Fruit fly (Drosophila melanogaster) ovary, adult (tissue): ENCODE data around the gene CG11294.

Source experiments
- CG17801 ChIP-seq: fragments of 200-800 bp; optimal IDR thresholded peaks from 2 replicates; lab custom pipeline; 2019; ENCODE audit warnings: missing biosample characterization, mild to moderate bottlenecking, missing genetic modification characterization, moderate library complexity; ENCODE audit not compliant: partially characterized antibody

CG11294 gene

dm6 chrX:8694823-8695492 lies 1.5 kb upstream of the CG11294 start:
- TF ChIP-seq CG17801 (GFP tag; lab: Kevin White, UChicago), result no peak

- no peak for TF ChIP-seq CG17801 (GFP tag; lab: Kevin White, UChicago)
Observed at dm6 chrX:8694066-8694822, 824 bp upstream of the CG11294 start.

dm6 chrX:8690003-8690402 lies 3.4 kb downstream of the CG11294 start, which contains the start of the genes Ppt1 and Ogg1:
TSS of gene Ppt1 (minus strand) at chrX:8690227.
TSS of gene Ogg1 (plus strand) at chrX:8690327.
- TF ChIP-seq CG17801 (GFP tag; lab: Kevin White, UChicago), result peak; percentile 70

DNA sequence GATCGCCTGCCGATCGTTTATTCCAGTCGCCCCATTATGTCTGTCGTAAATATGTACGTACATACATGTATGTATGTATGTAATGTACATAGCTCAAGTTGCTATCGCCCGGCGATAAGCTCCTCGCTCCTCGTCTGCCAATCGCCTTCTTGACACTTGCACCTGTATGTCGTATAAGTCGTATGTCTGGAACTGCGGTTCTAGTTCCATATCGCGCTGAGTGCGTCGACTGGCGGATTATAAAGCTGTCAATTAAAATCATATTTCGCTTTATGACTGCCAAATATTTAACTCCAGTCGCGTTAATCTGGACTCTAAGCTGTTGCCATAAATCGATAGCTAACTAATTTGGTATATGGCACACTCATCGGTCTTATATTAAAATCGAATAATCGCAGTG lies 8.0 kb downstream of the CG11294 start:
- TF ChIP-seq CG17801 (GFP tag; lab: Kevin White, UChicago), result no peak

- TF ChIP-seq CG17801 (GFP tag; lab: Kevin White, UChicago), result no peak
Observed at dm6 chrX:8681822-8682632, 11.4 kb downstream of the CG11294 start.

dm6 chrX:8681189-8681821 lies 12.1 kb downstream of the CG11294 start, which contains the start of gene CAH3:
TSS of gene CAH3 (plus strand) at chrX:8681252.
- peak; percentile 97 for TF ChIP-seq CG17801 (GFP tag; lab: Kevin White, UChicago)

DNA sequence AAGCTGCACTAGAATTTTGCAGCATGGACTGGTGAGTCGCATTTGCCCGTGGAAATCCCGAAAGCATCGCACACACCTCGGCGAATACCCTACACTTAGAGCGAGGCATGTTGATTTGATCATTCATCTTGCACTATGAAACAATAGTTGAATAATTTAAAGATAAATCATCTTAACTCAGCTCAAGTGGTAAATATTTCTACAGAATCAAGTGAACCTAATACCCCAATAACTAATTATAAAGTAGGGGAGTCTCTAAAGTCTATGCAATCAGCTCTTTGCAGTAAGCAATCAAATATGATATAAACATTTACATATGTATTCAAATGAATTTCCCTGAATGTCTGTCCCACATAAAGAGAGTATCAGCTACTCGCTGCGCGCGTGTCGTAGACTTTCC lies 16.0 kb downstream of the CG11294 start:
- TF ChIP-seq CG17801 (GFP tag; lab: Kevin White, UChicago), result no peak

DNA sequence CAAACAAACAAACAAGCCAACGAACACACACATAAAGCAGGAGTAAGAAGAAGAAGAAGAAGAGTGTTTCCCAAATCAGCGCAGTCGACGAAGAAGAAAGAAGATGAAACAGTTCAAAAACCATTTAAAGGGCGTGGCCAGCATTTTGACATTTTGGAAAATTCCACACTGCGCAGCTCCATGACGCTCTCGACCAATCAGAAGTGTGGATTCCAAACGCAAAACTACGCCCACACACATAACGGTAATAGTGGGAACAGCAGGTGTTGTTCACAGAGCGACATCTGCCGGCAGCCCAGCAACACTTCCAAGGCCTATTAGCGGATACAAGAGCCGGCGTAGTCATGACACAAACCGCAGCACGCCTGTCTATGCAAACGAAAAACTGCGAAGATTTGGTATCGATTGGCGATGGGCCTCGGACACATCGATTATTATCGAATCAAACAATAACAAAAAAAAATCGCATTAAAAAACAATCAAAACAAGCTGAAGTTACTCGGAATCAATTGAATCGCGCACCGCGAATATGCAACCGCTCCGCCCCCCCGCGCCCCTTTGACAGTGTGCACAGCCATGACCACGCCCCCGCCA lies 16.7 kb downstream of the CG11294 start, which contains the start of gene Rubicon:
Rubicon (plus strand) TSS at position 433 of the 594 bp plus-strand sequence.
- peak; percentile 87 for TF ChIP-seq CG17801 (GFP tag; lab: Kevin White, UChicago)

DNA sequence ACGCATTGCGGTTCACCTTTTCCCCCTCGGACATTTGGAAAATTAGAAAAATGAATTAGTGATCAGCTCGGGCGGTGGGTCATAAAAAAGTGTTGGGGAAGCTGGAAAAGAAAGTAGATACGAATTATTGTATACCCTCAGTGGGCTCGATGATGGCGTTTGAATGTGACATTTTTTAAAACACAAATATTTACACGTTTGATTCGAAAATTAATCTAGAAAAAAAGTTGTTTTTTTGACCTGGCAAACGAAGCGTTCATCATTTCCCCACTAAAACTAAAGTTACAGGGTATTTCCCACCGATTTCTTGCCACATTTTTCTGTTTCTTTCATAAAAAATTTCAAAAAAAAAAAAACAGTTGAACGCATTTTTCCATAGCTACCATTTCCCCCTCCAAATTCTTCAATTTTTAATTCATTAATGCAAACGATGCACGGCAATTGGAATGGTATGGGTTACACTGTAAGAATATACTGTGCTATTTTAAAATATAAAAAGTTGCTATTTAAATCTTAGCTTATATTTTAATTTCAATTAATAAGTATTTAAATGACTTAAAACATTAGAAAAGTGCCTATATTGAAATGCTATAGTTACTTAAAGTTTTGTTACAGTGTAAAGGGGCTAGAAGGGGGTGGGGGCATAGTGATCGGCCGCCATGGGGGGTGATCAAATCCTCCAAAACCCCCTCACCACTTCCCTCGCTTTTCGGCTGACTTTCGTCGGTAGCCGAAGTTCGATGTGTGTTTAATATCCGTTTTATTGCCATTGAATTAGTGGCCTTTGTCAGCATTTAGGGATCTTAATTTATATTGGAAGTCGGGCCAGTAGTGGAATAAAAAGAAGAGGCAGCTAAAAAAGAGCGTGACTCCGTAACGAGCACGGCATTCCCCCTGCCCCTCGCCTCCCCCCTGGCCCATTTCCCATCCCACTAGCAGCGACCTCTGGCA lies 21.8 kb downstream of the CG11294 start:
- TF ChIP-seq CG17801 (GFP tag; lab: Kevin White, UChicago), result no peak

DNA sequence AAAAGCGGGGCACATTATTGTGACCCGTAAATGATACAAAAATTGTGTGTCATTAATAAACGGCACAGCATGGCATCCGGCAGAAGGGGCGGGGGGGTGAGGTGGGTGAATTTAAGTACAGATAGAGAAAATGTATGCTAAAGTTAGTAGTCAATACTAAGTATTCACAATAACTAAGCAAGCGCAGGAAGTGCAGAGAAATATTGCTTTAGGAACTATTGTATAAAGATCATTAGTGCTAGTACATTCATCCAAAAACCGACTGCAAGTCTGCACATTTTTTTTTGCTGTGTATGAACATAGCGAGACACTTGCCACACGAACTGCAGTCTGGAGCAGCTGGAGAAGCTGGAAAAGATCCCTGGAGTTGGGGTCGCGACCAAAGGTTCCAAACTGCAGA lies 24.0 kb downstream of the CG11294 start:
- TF ChIP-seq CG17801 (GFP tag; lab: Kevin White, UChicago), result no peak

- TF ChIP-seq CG17801 (GFP tag; lab: Kevin White, UChicago), result no peak
Observed at dm6 chrX:8667709-8668108, 25.7 kb downstream of the CG11294 start.

dm6 chrX:8667070-8667469 lies 26.4 kb downstream of the CG11294 start:
- TF ChIP-seq CG17801 (GFP tag; lab: Kevin White, UChicago), result no peak
